Fruit fly (Drosophila melanogaster): Measurements from ENCODE around the gene CG31915.

Gene CG31915

DNA sequence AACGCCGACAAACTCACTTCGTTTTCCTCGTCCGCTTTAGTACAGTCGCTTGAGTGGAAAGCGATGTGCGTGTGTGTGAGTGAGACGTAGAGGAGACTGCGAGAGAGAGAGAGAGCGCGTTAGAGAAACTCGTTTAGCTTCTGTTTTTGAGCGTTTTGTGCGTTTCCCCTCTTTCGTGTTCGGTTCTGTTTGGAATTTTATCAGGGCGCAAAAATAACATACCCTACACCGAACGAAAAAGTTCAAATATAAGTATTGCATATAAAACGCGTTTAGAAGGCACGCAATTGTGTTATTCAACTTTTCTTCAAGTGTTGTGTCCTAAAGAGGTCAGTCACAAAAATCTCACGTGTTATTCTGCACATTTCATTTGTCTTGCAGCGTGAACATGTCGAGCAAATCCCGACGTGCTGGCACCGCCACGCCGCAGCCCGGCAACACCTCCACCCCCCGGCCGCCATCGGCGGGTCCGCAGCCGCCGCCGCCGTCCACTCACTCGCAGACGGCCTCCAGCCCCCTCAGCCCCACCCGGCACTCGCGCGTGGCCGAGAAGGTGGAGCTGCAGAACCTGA lies 15.1 kb downstream of the CG31915 start (continued):
- TF ChIP-seq Dfd (GFP tag; optimal IDR thresholded peaks at IDR 0.05) (no peak), CG32532 (GFP tag; IDR thresholded peaks at IDR 0.05) (peak; percentile 70), ara (GFP tag; IDR thresholded peaks at IDR 0.05) (no peak), unpg (GFP tag; optimal IDR thresholded peaks at IDR 0.05) (peak; percentile 59), tio (GFP tag; optimal IDR thresholded peaks at IDR 0.05) (no peak), H15 (GFP tag; IDR thresholded peaks at IDR 0.05) (peak; percentile 49; the same call in 1 of the 3 replicates), CG11560 (tag; IDR thresholded peaks at IDR 0.05) (no peak), D19A (tag; optimal IDR thresholded peaks at IDR 0.05) (peak; percentile 63), CG7372 (GFP tag; IDR thresholded peaks at IDR 0.05) (peak; percentile 21; the same call in 1 of the 2 replicates), CG2120 (GFP tag; optimal IDR thresholded peaks at IDR 0.05) (peak; percentile 76), fd102C (GFP tag; optimal IDR thresholded peaks at IDR 0.05) (no peak), bsh (GFP tag; optimal IDR thresholded peaks at IDR 0.05) (peak in 1 of 2 experiments; percentile 55), CG7839 (tag; optimal IDR thresholded peaks at IDR 0.05) (peak; percentile 54), hth (optimal IDR thresholded peaks at IDR 0.05) (no peak)

DNA sequence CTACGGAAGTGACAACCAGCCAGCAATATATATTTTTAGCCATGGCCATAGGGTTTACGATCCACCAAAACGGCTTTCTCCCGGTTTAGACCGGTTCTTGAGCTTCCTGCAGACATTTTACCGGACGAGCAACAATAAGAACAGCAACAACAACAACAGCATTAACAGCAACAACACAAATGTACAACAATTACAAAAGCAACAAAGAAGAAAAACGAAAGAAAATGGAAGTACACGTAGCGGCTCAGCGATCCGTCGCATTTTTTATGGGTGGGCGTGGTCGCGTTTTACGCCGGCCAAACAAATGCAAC lies 18.2 kb downstream of the CG31915 start:
- TF ChIP-seq bsh (GFP tag; optimal IDR thresholded peaks at IDR 0.05) (peak in 1 of 2 experiments; percentile 52), CoRest (tag; optimal IDR thresholded peaks at IDR 0.05) (no peak), chif (GFP tag; optimal IDR thresholded peaks at IDR 0.05) (no peak), pum (GFP tag; optimal IDR thresholded peaks at IDR 0.05) (no peak), CG4360 (GFP tag; IDR thresholded peaks at IDR 0.05) (peak; percentile 85), CG3281 (GFP tag; optimal IDR thresholded peaks at IDR 0.05) (no peak), sr (GFP tag; IDR thresholded peaks at IDR 0.05) (peak; percentile 58; the same call in 1 of the 3 replicates), HLH54F (GFP tag; optimal IDR thresholded peaks at IDR 0.05) (peak; percentile 22), eyg (GFP tag; optimal IDR thresholded peaks at IDR 0.05) (no peak), CG10543 (GFP tag; optimal IDR thresholded peaks at IDR 0.05) (no peak), Oaz (GFP tag; IDR thresholded peaks at IDR 0.05) (0 out of 2 replicates have a peak, but pooled peaks have one; percentile 37), CG12769 (tag; optimal IDR thresholded peaks at IDR 0.05) (peak; percentile 5)

DNA sequence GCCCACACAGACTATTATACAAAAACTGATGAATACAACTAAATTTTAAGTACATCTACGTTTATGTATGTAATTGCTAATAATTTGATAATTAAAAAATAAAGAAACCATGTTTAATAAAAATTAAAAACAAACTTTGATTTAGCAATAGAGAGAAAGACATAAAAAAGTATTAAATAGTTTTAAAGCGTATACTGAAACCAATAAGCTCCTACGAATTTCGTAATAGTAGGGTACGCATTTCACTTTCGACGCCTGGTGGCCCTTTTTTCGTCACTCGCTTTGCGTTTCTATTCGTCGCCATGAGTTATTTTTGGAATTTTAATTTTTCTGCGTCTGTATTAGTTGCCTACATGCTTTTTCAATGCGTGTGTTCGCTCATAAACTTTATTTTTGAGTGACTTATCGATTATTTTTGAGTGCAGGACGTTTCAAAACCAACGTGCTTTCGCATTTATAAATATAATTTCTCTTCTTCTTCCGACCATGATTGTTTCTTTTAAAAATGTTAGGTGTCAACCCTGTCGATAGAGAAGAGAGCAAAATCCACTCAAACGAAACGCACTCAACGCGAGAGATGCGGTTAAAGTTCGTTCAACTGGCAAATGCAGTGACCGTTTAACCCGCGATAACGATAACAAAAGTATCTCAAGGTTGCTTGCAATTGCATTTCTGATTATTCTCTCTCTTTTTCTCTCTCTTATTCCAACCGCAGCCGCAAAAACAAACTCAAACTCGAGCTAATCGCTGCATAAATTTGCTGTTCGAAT lies 18.8 kb downstream of the CG31915 start, which contains the start of gene Oscillin:
Oscillin (plus strand) TSS at position 569 of the 770 bp plus-strand sequence.
- peak; percentile 51; the same call in 1 of the 2 replicates for TF ChIP-seq ro (GFP tag; IDR thresholded peaks at IDR 0.05)
- TF ChIP-seq h (optimal IDR thresholded peaks at IDR 0.05): no peak
- 0 out of 3 replicates have a peak, but pooled peaks have one; percentile 26 for TF ChIP-seq jigr1 (GFP tag; IDR thresholded peaks at IDR 0.05)
- no peak for TF ChIP-seq Ets65A (GFP tag)
- TF ChIP-seq tin (GFP tag; optimal IDR thresholded peaks at IDR 0.05): peak; percentile 62
- TF ChIP-seq Fer3 (tag; optimal IDR thresholded peaks at IDR 0.05): peak; percentile 82
- TF ChIP-seq Ssrp (tag; optimal IDR thresholded peaks at IDR 0.05): peak; percentile 85
- no peak for TF ChIP-seq Hey (tag; optimal IDR thresholded peaks at IDR 0.05)
- no peak for TF ChIP-seq Sry-β (GFP tag; optimal IDR thresholded peaks at IDR 0.05)
- no peak for TF ChIP-seq HLHmδ (GFP tag; optimal IDR thresholded peaks at IDR 0.05)
- no peak for TF ChIP-seq fu2 (GFP tag; optimal IDR thresholded peaks at IDR 0.05)
- TF ChIP-seq zen (tag; optimal IDR thresholded peaks at IDR 0.05): no peak
- TF ChIP-seq B-H2 (GFP tag; optimal IDR thresholded peaks at IDR 0.05): peak; percentile 41
- no peak; the same call in 2 of the 3 replicates for TF ChIP-seq CG7357 (GFP tag; IDR thresholded peaks at IDR 0.05)
- TF ChIP-seq CG12071 (GFP tag; optimal IDR thresholded peaks at IDR 0.05): no peak
- TF ChIP-seq H15 (GFP tag; IDR thresholded peaks at IDR 0.05): peak; percentile 72
- TF ChIP-seq Adf1 (GFP tag; IDR thresholded peaks at IDR 0.05): peak; percentile 16; the same call in 1 of the 2 replicates
- no peak for TF ChIP-seq mirr (GFP tag; optimal IDR thresholded peaks at IDR 0.05)
- no peak for TF ChIP-seq jing (GFP tag; optimal IDR thresholded peaks at IDR 0.05)
- peak; percentile 12 for TF ChIP-seq CTCF (GFP tag; optimal IDR thresholded peaks at IDR 0.05)
- no peak for TF ChIP-seq CG10321 (GFP tag; IDR thresholded peaks at IDR 0.05)
- TF ChIP-seq unc-4 (GFP tag; IDR thresholded peaks at IDR 0.05; ENCODE audit: partially characterized antibody): 0 out of 2 replicates have a peak, but pooled peaks have one; percentile 43
- TF ChIP-seq Eip74EF (GFP tag; optimal IDR thresholded peaks at IDR 0.05): peak in 1 of 2 experiments; percentile 80
- peak; percentile 56 for TF ChIP-seq twi (tag; optimal IDR thresholded peaks at IDR 0.05)
